Worm (Caenorhabditis elegans): Measurements from ENCODE around the gene F55A11.6.

F55A11.6 gene

DNA sequence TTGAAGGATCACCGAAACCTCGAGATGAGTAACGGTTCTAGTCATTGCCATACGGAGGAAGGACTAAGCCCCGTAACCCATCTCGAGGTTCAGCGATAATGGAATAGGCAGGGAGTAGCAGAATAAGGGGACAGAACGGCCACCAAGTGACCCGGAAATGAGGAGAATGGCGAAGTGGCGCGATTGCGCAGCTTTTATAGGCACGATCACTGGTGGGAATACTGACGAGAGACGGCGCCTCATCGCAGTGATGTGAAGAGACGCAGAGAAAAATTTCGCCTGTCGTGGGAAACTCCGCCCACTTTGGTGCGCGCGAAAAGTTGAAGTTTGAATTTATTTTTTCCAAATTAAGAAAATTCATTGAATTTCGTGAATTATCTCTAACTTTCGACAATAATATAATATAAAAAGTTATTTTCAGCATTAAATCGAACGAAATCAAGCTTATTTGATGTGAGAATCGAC, 6.6 kb upstream of the F55A11.6 start, which contains the start of gene F55A11.4:
Gene F55A11.4 (plus strand): TSS at position 415 of the 465 bp plus-strand sequence.
- TF ChIP-seq lin-13 (tag; optimal IDR thresholded peaks at IDR 0.05): no peak
- no peak for TF ChIP-seq ceh-83 (GFP tag; optimal IDR thresholded peaks at IDR 0.05)
- peak; percentile 19 for TF ChIP-seq drap-1 (GFP tag; optimal IDR thresholded peaks at IDR 0.05)
- peak; percentile 34 for TF ChIP-seq ham-2 (GFP tag; optimal IDR thresholded peaks at IDR 0.05)
- peak; percentile 25 for TF ChIP-seq unc-120 (tag; optimal IDR thresholded peaks at IDR 0.05; ENCODE audit: poor library complexity, severe bottlenecking)

DNA sequence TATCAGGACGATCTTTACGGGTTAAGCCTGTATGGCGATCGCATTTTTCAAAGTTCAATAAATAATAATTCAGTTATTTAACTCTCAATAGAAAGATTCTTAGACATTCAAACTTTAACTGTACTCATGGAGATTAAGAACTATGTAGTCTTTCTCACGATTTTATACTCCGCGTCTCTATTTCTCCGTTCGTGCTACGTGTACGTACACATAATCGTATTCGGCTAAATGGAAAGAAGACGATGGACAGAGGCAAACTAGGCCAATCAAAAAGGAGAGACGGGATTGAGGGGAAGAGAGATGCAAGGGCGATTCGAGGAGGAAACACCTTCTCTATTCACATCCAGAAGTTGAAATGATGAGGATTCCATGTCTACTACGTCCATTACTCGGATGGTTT, 3.2 kb upstream of the F55A11.6 start, which contains the start of gene bus-18:
Gene bus-18 (plus strand): TSS at position 301 of the 400 bp plus-strand sequence.
- no peak for TF ChIP-seq snpc-4 (tag; optimal IDR thresholded peaks at IDR 0.05)
- no peak for TF ChIP-seq lin-32 (GFP tag; optimal IDR thresholded peaks at IDR 0.05)
- no peak for TF ChIP-seq pha-4 (tag; optimal IDR thresholded peaks at IDR 0.05)
- TF ChIP-seq elt-1 (tag; optimal IDR thresholded peaks at IDR 0.05; ENCODE audit: borderline replicate concordance, insufficient read depth): no peak
- TF ChIP-seq M03D4.4 (tag; optimal IDR thresholded peaks at IDR 0.05): no peak
- TF ChIP-seq mep-1 (tag; optimal IDR thresholded peaks at IDR 0.05): no peak
- TF ChIP-seq unc-62 (GFP tag; optimal IDR thresholded peaks at IDR 0.05): no peak
- TF ChIP-seq lsy-2 (tag; optimal IDR thresholded peaks at IDR 0.05): no peak
- TF ChIP-seq nhr-2 (tag; optimal IDR thresholded peaks at IDR 0.05): no peak
- no peak for TF ChIP-seq flh-1 (GFP tag; optimal IDR thresholded peaks at IDR 0.05)
- TF ChIP-seq drap-1 (GFP tag; optimal IDR thresholded peaks at IDR 0.05): no peak
- TF ChIP-seq tbx-8 (GFP tag; optimal IDR thresholded peaks at IDR 0.05): no peak
- no peak for TF ChIP-seq nhr-76 (tag; optimal IDR thresholded peaks at IDR 0.05)
- TF ChIP-seq hlh-1 (tag; optimal IDR thresholded peaks at IDR 0.05): no peak
- no peak for TF ChIP-seq blmp-1 (tag; optimal IDR thresholded peaks at IDR 0.05)

- no peak for TF ChIP-seq zip-8 (tag; optimal IDR thresholded peaks at IDR 0.05)
- TF ChIP-seq ham-2 (GFP tag; optimal IDR thresholded peaks at IDR 0.05): no peak
- TF ChIP-seq M03D4.4 (tag; optimal IDR thresholded peaks at IDR 0.05): no peak
- no peak for TF ChIP-seq unc-62 (GFP tag; optimal IDR thresholded peaks at IDR 0.05)
- TF ChIP-seq lin-13 (tag; optimal IDR thresholded peaks at IDR 0.05): no peak
- no peak for TF ChIP-seq flh-1 (GFP tag; optimal IDR thresholded peaks at IDR 0.05)
- TF ChIP-seq drap-1 (GFP tag; optimal IDR thresholded peaks at IDR 0.05): no peak
- no peak for TF ChIP-seq bed-3 (GFP tag; optimal IDR thresholded peaks at IDR 0.05)
- TF ChIP-seq ceh-83 (GFP tag; optimal IDR thresholded peaks at IDR 0.05): no peak
- no peak for TF ChIP-seq blmp-1 (tag; optimal IDR thresholded peaks at IDR 0.05)
- TF ChIP-seq nhr-76 (tag; optimal IDR thresholded peaks at IDR 0.05): no peak
- TF ChIP-seq mab-5 (tag; optimal IDR thresholded peaks at IDR 0.05): no peak
- TF ChIP-seq nhr-237 (tag; optimal IDR thresholded peaks at IDR 0.05): no peak
- no peak for TF ChIP-seq elt-1 (tag; optimal IDR thresholded peaks at IDR 0.05; ENCODE audit: borderline replicate concordance, insufficient read depth)
- TF ChIP-seq lsy-2 (tag; optimal IDR thresholded peaks at IDR 0.05): no peak
- no peak for TF ChIP-seq nhr-2 (tag; optimal IDR thresholded peaks at IDR 0.05)
- TF ChIP-seq sem-2 (GFP tag; optimal IDR thresholded peaks at IDR 0.05): no peak
- TF ChIP-seq ces-1 (GFP tag; optimal IDR thresholded peaks at IDR 0.05): no peak
- TF ChIP-seq ceh-43 (GFP tag; optimal IDR thresholded peaks at IDR 0.05): no peak
Measured at ce11 chrV:11773934-11774333, 2.7 kb upstream of the F55A11.6 start.

DNA sequence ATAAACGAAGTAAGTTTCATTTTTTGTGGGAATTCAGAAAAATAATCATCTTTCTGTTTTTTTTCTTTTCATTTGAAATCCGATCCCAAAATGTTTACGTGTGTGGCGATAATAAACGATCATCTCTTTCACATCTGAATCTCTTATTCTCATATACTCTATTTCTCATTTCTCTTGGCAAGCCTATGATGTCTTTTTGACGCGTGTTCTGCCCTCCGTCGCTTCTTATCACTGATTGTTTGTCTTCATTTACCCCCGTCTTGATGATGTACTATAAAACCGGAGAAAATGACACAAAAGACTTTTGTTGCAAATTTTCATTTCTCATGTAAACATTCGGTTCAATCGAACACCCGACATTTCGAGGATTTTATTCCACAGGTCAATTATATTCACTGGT, 1.2 kb downstream of the F55A11.6 start:
- peak; percentile 51 for TF ChIP-seq unc-120 (tag; optimal IDR thresholded peaks at IDR 0.05; ENCODE audit: poor library complexity, severe bottlenecking)
- TF ChIP-seq drap-1 (GFP tag; optimal IDR thresholded peaks at IDR 0.05): no peak

- peak; percentile 33 for TF ChIP-seq elt-1 (tag; optimal IDR thresholded peaks at IDR 0.05; ENCODE audit: borderline replicate concordance, insufficient read depth)
- no peak for TF ChIP-seq tbx-8 (GFP tag; optimal IDR thresholded peaks at IDR 0.05)
Measured at ce11 chrV:11779310-11779709, 2.7 kb downstream of the F55A11.6 start.

ce11 chrV:11779810-11780209, 3.2 kb downstream of the F55A11.6 start:
- TF ChIP-seq lin-13 (tag; optimal IDR thresholded peaks at IDR 0.05) (no peak), unc-62 (GFP tag; optimal IDR thresholded peaks at IDR 0.05) (peak; percentile 74), unc-39 (tag; optimal IDR thresholded peaks at IDR 0.05) (no peak)

Data from whole organism, mixed stage, embryonic.